Worm (Caenorhabditis elegans): ENCODE data around the gene C29A12.6.

ce11 chrV:10855363-10855762, 8.4 kb downstream of the C29A12.6 start:
- TF ChIP-seq unc-39 (tag; optimal IDR thresholded peaks at IDR 0.05), result no peak
- no peak for TF ChIP-seq fkh-10 (GFP tag; optimal IDR thresholded peaks at IDR 0.05)
- no peak for TF ChIP-seq nhr-11 (tag; optimal IDR thresholded peaks at IDR 0.05)
- TF ChIP-seq egl-27 (tag; optimal IDR thresholded peaks at IDR 0.05), result peak; percentile 35
